Fruit fly (Drosophila melanogaster) whole organism, embryonic: ENCODE measurements around the gene CG17029.

ENCODE experiments used
- CG12299 ChIP-seq: fragments of 200-800 bp; sonication (Bioruptor generic); optimal IDR thresholded peaks from 2 replicates; lab custom pipeline; 2018; ENCODE audit warnings: missing biosample characterization, mild to moderate bottlenecking, missing genetic modification characterization
- CG2678 ChIP-seq: fragments of 200-800 bp; sonication (Bioruptor generic); optimal IDR thresholded peaks from 3 replicates; lab custom pipeline; 2019; ENCODE audit warnings: missing biosample characterization, mild to moderate bottlenecking, missing genetic modification characterization, moderate library complexity
- CG2889 ChIP-seq: fragments of 200-800 bp; sonication (Bioruptor generic); IDR thresholded peaks from 3 replicates; pipeline ENCODE4 v1.3.6; 2022; ENCODE audit warnings: missing biosample characterization, missing genetic modification characterization
- CG33213 ChIP-seq: fragments of 200-800 bp; sonication (Bioruptor generic); optimal IDR thresholded peaks from 3 replicates; lab custom pipeline; 2016; ENCODE audit warnings: missing biosample characterization, missing genetic modification characterization
- CG6854 ChIP-seq: fragments of 200-800 bp; sonication (Bioruptor generic); optimal IDR thresholded peaks from 3 replicates; lab custom pipeline; 2017; ENCODE audit warnings: missing biosample characterization, mild to moderate bottlenecking, missing genetic modification characterization
- NC2β ChIP-seq: fragments of 200-800 bp; sonication (Bioruptor generic); optimal IDR thresholded peaks from 2 replicates; lab custom pipeline; 2016; ENCODE audit warnings: missing biosample characterization, missing genetic modification characterization
- crol ChIP-seq: fragments of 200-800 bp; sonication (Bioruptor generic); IDR thresholded peaks from 2 replicates; pipeline ENCODE4 v1.3.6; 2022; ENCODE audit warnings: missing biosample characterization, missing genetic modification characterization
- dmrt11E ChIP-seq: fragments of 200-800 bp; sonication (Bioruptor generic); optimal IDR thresholded peaks from 3 replicates; lab custom pipeline; 2018; ENCODE audit warnings: missing biosample characterization, mild to moderate bottlenecking, missing genetic modification characterization, moderate library complexity
- h ChIP-seq: fragments of >200 bp; optimal IDR thresholded peaks from 2 replicates; lab custom pipeline; 2017
- ind ChIP-seq: fragments of 200-800 bp; sonication (Bioruptor generic); optimal IDR thresholded peaks from 3 replicates; lab custom pipeline; 2016; ENCODE audit warnings: missing biosample characterization, missing genetic modification characterization
- sr ChIP-seq: fragments of 200-800 bp; sonication (Bioruptor generic); IDR thresholded peaks from 3 replicates; pipeline ENCODE4 v1.3.6; 2022; ENCODE audit warnings: missing biosample characterization, missing genetic modification characterization

DNA sequence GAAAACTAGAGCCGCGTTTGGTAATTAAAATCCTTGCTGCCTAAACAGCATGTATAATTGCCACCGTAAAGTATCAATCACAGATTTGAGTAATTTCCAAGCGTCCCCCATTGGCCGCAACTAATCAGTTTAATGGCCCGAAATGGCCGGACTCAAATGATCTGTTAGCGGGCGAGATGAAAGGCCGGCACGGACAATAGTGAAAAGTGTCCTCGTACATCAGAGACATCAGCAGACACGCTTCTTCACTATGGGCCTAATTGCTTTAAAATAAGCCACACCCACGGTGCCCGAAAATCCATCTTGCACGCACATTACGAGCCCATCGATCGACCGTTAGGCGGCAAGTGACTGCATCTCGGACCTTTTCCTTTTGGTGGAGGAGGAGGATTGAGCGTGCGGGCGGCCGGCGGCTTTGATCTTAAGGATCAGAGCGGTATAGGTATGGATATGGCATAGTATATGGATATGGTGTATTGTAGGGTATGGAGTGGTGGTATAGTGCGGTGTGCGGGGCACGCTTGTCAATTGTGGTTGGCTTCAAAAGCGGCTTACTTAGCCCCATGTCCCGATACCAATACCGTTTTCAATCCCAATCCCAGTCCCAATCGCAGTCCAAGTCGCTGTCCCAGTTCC is 35.8 kb downstream of the CG17029 start:
- TF ChIP-seq dmrt11E (tag; lab: Kevin White, UChicago) = no peak
- no peak for TF ChIP-seq CG12299 (tag; lab: Kevin White, UChicago)
- no peak for TF ChIP-seq h (lab: Kevin White, UChicago)
- TF ChIP-seq CG33213 = no peak
- no peak for TF ChIP-seq sr (GFP tag; lab: Robert Waterston, UW)
- TF ChIP-seq NC2β = no peak
- TF ChIP-seq crol (GFP tag; lab: Robert Waterston, UW) = no peak
- no peak for TF ChIP-seq CG2678 (tag; lab: Kevin White, UChicago)
- no peak for TF ChIP-seq CG2889
- no peak for TF ChIP-seq CG6854 (GFP tag; lab: Kevin White, UChicago)
- TF ChIP-seq ind (GFP tag; lab: Kevin White, UChicago) = no peak
